Fruit fly (Drosophila melanogaster): Measurements from ENCODE around the gene CG13040.

DNA sequence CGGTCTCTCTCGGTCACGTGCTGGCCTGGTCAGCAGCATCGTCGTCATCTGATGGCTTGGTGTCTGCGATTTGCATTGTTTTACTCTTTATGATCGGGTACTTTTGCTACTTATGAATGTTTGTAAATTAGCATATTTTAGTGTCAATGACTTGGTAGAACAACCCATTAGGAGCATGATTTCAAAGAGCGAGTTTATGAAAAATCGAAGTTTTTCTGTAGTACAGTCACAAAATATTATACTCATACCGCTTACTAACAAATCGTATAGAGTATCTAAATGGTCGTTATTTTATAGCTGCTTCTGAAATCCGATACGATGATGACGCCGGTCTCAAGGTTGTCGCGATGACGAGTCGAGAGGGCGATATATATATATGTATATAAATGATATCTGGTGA, 40.3 kb downstream of the CG13040 start:
- TF ChIP-seq PHDP (tag; optimal IDR thresholded peaks at IDR 0.05), result no peak
- no peak; the same call in 1 of the 2 replicates for TF ChIP-seq lmd (GFP tag; IDR thresholded peaks at IDR 0.05)
- no peak for TF ChIP-seq CG10321 (GFP tag; IDR thresholded peaks at IDR 0.05)
- TF ChIP-seq Atf-2 (GFP tag; optimal IDR thresholded peaks at IDR 0.05), result no peak
